Worm (Caenorhabditis elegans) whole organism, midembryonic: ENCODE results near the gene F41H10.4.

ENCODE experiments used
- T22C8.4 ChIP-seq: fragments of 200-800 bp; sonication (Bioruptor generic); IDR thresholded peaks from 2 replicates; pipeline ENCODE4 v1.3.6; 2022; ENCODE audit warnings: missing genetic modification characterization, missing compliant biosample characterization
- cog-1 ChIP-seq: sonication (generic microtip); optimal IDR thresholded peaks from 2 replicates; lab custom pipeline; 2016; ENCODE audit warnings: missing genetic modification characterization, missing compliant biosample characterization
- flt-1 ChIP-seq: fragments of 200-800 bp; sonication (Bioruptor generic); IDR thresholded peaks from 2 replicates; pipeline ENCODE4 v1.3.6; 2022; ENCODE audit warnings: missing genetic modification characterization, missing compliant biosample characterization
- klf-2 ChIP-seq: fragments of 200-800 bp; sonication (Bioruptor generic); conservative IDR thresholded peaks from 2 replicates; pipeline ENCODE4 v1.3.6; 2022; ENCODE audit warnings: missing genetic modification reagents, missing genetic modification characterization, missing compliant biosample characterization
- med-1 ChIP-seq: sonication (generic microtip); optimal IDR thresholded peaks from 2 replicates; lab custom pipeline; 2017; ENCODE audit warnings: missing genetic modification characterization, mild to moderate bottlenecking, missing compliant biosample characterization, antibody characterized with exemption, missing genetic modification reagents; ENCODE audit not compliant: insufficient read depth
- ref-1 ChIP-seq: fragments of 200-800 bp; sonication (Bioruptor generic); conservative IDR thresholded peaks from 2 replicates; pipeline ENCODE4 v1.3.6; 2022; ENCODE audit warnings: missing genetic modification reagents, missing genetic modification characterization, missing compliant biosample characterization
- ztf-23 ChIP-seq: fragments of 200-800 bp; sonication (Bioruptor generic); IDR thresholded peaks from 2 replicates; pipeline ENCODE4 v1.3.6; 2022; ENCODE audit warnings: missing genetic modification reagents, missing genetic modification characterization, missing compliant biosample characterization

ce11 chrIV:5388477-5389065 lies 24.2 kb downstream of the F41H10.4 start, which contains the start of gene elo-6:
- no peak for TF ChIP-seq flt-1 (GFP tag; lab: Robert Waterston, UW)
- no peak for TF ChIP-seq cog-1 (tag; lab: Kevin White, UChicago)
- no peak for TF ChIP-seq med-1 (GFP tag; lab: Kevin White, UChicago)
- no peak for TF ChIP-seq klf-2 (GFP tag; lab: Robert Waterston, UW)
- no peak for TF ChIP-seq ref-1
- TF ChIP-seq T22C8.4 = no peak
- TF ChIP-seq ztf-23 (GFP tag; lab: Robert Waterston, UW) = no peak
